Worm (Caenorhabditis elegans): Measurements from ENCODE around the gene ubxn-2.

ce11 chrIV:2762380-2762779 lies 36.8 kb upstream of the ubxn-2 start, which contains the start of gene Y54G2A.77:
- no peak for TF ChIP-seq nhr-237 (tag; optimal IDR thresholded peaks at IDR 0.05)
- TF ChIP-seq nhr-48 (tag; optimal IDR thresholded peaks at IDR 0.05), result no peak
- no peak for TF ChIP-seq nhr-77 (tag; optimal IDR thresholded peaks at IDR 0.05)
- TF ChIP-seq daf-8 (GFP tag; IDR thresholded peaks at IDR 0.05), result no peak
- no peak for TF ChIP-seq ceh-82 (tag; optimal IDR thresholded peaks at IDR 0.05)
- no peak for TF ChIP-seq nhr-11 (tag; optimal IDR thresholded peaks at IDR 0.05)
